Worm (Caenorhabditis elegans): Measurements from ENCODE around the gene pdf-1.

DNA sequence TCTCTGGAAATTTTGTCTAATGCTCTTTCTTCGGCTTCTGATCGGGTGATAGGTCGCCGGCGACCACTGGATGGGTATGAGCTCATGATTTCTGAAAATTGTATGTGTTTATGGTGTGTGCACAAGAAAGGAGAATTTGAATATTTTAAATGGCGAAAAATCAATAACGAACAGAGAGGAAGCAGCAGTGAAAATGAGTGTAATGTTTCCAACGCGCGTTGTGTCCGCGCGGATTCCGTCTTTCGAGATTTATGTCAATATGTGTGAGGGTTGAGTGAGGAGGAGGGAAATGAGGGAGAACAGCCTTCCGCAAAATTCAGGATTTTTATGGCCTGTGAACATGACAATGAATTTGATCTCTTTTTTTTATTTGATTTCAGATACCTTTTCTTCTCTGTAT is 16.4 kb upstream of the pdf-1 start, which contains the start of gene flap-1:
- no peak for TF ChIP-seq scrt-1 (GFP tag; IDR thresholded peaks at IDR 0.05)
- TF ChIP-seq F13C5.2 (tag; optimal IDR thresholded peaks at IDR 0.05): no peak
